Worm (Caenorhabditis elegans) whole organism, L2 larva: ENCODE measurements around the gene F23F1.2.

Source experiments
- C34F6.9 ChIP-seq: fragments of 150-350 bp; optimal IDR thresholded peaks from 2 replicates; lab custom pipeline; 2014; ENCODE audit warnings: missing biosample characterization, missing genetic modification characterization
- ama-1 ChIP-seq: fragments of 150-350 bp; optimal IDR thresholded peaks from 2 replicates; lab custom pipeline; 2018; ENCODE audit warnings: inconsistent platforms
- lin-11 ChIP-seq: fragments of 150-350 bp; sonication (generic microtip); optimal IDR thresholded peaks from 2 replicates; lab custom pipeline; 2014; ENCODE audit warnings: missing biosample characterization, missing genetic modification characterization, inconsistent platforms, mixed read lengths
- lsy-2 ChIP-seq, 2 experiments: fragments of 150-350 bp in 1 of 2; sonication (generic microtip) in 1 of 2; optimal IDR thresholded peaks; 2 replicates each; lab custom pipeline; 2014 to 2017; ENCODE audit warnings: missing biosample characterization in 2 of 2, missing genetic modification characterization in 2 of 2
- mbf-1 ChIP-seq: sonication (generic microtip); optimal IDR thresholded peaks from 2 replicates; lab custom pipeline; 2017; ENCODE audit warnings: missing biosample characterization, missing genetic modification characterization
- mdl-1 ChIP-seq, 2 experiments: fragments of 150-350 bp in 1 of 2; sonication (generic microtip) in 1 of 2; optimal IDR thresholded peaks; 2 replicates each; lab custom pipeline; 2017; ENCODE audit warnings: missing biosample characterization in 2 of 2, missing genetic modification characterization in 2 of 2
- nhr-12 ChIP-seq: fragments of 150-350 bp; optimal IDR thresholded peaks from 2 replicates; lab custom pipeline; 2014; ENCODE audit warnings: missing biosample characterization, missing genetic modification characterization
- nhr-237 ChIP-seq: fragments of 150-350 bp; optimal IDR thresholded peaks from 2 replicates; lab custom pipeline; 2014; ENCODE audit warnings: missing biosample characterization, missing genetic modification characterization
- skn-1 ChIP-seq: sonication (generic microtip); optimal IDR thresholded peaks from 2 replicates; lab custom pipeline; 2017; ENCODE audit warnings: missing biosample characterization, missing genetic modification characterization
- snpc-4 ChIP-seq: fragments of 150-350 bp; optimal IDR thresholded peaks from 2 replicates; lab custom pipeline; 2014; ENCODE audit warnings: missing biosample characterization, missing genetic modification characterization
- unc-55 ChIP-seq: fragments of 150-350 bp; sonication (generic microtip); optimal IDR thresholded peaks from 3 replicates; lab custom pipeline; 2014; ENCODE audit warnings: missing biosample characterization, missing genetic modification reagents, missing genetic modification characterization
- unc-62 ChIP-seq: fragments of 150-350 bp; optimal IDR thresholded peaks from 2 replicates; lab custom pipeline; 2014; ENCODE audit warnings: missing biosample characterization, missing genetic modification reagents, missing genetic modification characterization
- ztf-11 ChIP-seq: sonication (generic microtip); optimal IDR thresholded peaks from 2 replicates; lab custom pipeline; 2017; ENCODE audit warnings: missing biosample characterization, missing genetic modification characterization

DNA sequence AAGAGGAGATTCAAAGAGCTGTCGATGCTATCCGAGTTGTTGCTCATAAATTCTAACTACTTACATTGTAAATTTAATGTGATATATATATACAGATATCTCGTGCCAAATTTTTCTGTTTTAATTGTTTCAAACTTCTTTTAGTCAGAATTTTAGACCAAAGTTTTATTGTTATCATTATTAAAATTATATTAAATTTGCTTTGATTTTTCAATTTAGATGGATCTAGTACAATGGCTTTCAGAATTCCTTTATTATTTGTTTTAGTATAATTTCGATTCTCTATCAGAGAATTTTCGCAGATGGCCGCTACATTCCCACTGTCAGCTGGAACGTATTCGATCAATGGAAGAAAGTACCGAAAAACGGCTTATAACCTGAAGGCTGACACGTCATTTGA, 23.4 kb downstream of the F23F1.2 start, which contains the start of gene ascc-1:
- TF ChIP-seq ztf-11 (tag; lab: Kevin White, UChicago) (no peak), lsy-2 (tag; optimal IDR thresholded peaks at IDR 0.05; lab: Kevin White, UChicago) (no peak), unc-55 (no peak), ama-1 (no peak), mdl-1 (tag; optimal IDR thresholded peaks at IDR 0.05; lab: Kevin White, UChicago) (no peak), nhr-12 (tag; lab: Kevin White, UChicago) (no peak), mbf-1 (tag; lab: Kevin White, UChicago) (no peak), snpc-4 (tag; lab: Kevin White, UChicago) (no peak), nhr-237 (tag; lab: Kevin White, UChicago) (no peak), lin-11 (tag; lab: Kevin White, UChicago) (no peak), unc-62 (GFP tag; lab: Kevin White, UChicago) (no peak), C34F6.9 (tag; lab: Kevin White, UChicago) (no peak), skn-1 (no peak)
